Worm (Caenorhabditis elegans) whole organism, L4/young adult: Measurements from ENCODE around the gene T06D4.1.

ENCODE experiments used
- W03F9.2 ChIP-seq: fragments of 150-350 bp; optimal IDR thresholded peaks from 2 replicates; lab custom pipeline; 2014; ENCODE audit warnings: missing biosample characterization, missing genetic modification characterization
- dao-5 ChIP-seq: sonication (generic microtip); optimal IDR thresholded peaks from 2 replicates; lab custom pipeline; 2016; ENCODE audit warnings: missing genotype, missing genetic modification characterization, moderate library complexity, missing compliant biosample characterization
- him-1 ChIP-seq: sonication (generic microtip); optimal IDR thresholded peaks from 2 replicates; lab custom pipeline; 2016; ENCODE audit warnings: missing genotype, missing genetic modification reagents, missing genetic modification characterization, missing compliant biosample characterization

T06D4.1 gene

DNA sequence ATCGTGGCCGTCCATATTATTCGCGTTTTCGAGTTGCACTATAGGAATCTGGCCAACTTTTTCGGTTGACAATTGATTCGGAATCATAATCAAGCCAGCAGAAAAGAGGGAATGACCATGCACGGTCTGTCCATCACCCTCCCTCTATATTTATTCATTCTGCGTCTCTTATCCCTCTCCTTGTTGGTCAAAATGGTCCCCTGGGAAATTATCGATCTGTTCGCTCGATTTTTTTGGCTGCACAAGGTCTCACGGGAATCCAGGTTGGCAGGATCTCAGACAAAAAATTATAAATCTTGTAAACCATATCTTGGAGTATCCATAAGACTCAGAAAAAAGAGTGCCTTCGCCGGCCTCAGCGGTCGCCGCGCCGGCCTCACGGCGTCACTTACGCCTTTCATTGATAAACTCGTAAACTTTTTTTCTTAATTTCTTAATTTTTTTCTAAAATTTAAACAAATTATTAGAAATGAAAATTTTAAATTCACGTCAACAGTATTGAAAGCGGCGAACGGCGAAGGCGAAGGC, 32.8 kb downstream of the T06D4.1 start, which contains the start of the genes F18A12.7 and F18A12.2:
Gene F18A12.7 (minus strand): TSS at position 101 of the 528 bp plus-strand sequence.
Gene F18A12.2 (plus strand): TSS at position 478 of the 528 bp plus-strand sequence.
- TF ChIP-seq W03F9.2 (tag; lab: Kevin White, UChicago): no peak
- no peak for TF ChIP-seq him-1 (tag; lab: Kevin White, UChicago)
- no peak for TF ChIP-seq dao-5 (tag; lab: Kevin White, UChicago)

DNA sequence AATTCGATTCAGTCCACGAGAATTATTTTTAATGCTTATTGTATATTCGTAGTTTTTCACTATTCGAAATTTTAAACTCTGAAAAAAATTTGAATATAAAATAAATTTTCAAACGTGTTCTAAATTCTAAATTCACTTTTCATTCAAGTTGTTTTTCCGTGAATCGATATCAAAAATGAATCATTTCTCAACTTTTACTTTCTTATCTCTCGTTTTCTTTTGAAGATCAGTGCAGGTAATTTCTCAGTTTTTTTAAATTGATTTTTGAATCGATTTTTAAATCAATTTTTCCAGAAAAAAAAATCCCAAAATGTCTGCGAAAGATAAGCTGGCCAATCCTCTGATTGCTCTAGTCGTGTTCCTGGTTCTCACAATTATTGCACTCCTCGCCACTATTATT, 34.9 kb downstream of the T06D4.1 start, which contains the start of gene nep-6:
Gene nep-6 (plus strand): TSS at position 301 of the 400 bp plus-strand sequence.
- no peak for TF ChIP-seq him-1 (tag; lab: Kevin White, UChicago)
- TF ChIP-seq dao-5 (tag; lab: Kevin White, UChicago): no peak
- TF ChIP-seq W03F9.2 (tag; lab: Kevin White, UChicago): no peak

DNA sequence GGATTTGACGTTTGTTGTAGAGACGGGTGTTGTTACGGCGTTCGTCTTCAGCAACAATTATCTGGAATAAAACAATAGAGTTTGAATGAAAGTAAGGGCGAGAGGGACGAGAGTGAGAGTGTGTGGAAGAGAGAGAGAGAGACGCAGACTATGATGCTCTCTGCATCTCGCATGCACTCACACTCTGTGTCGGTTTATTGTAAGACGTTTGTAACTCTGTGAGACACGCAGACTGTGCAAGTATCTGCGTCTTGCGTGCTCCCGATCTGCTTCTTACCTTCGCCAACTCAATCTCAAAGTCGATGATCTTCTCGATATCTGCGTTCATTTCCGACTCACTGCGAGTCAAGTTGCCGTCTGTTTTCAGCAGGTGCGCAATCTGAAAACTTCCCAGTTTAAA, 41.3 kb downstream of the T06D4.1 start:
- TF ChIP-seq dao-5 (tag; lab: Kevin White, UChicago) (no peak), him-1 (tag; lab: Kevin White, UChicago) (no peak), W03F9.2 (tag; lab: Kevin White, UChicago) (no peak)

DNA sequence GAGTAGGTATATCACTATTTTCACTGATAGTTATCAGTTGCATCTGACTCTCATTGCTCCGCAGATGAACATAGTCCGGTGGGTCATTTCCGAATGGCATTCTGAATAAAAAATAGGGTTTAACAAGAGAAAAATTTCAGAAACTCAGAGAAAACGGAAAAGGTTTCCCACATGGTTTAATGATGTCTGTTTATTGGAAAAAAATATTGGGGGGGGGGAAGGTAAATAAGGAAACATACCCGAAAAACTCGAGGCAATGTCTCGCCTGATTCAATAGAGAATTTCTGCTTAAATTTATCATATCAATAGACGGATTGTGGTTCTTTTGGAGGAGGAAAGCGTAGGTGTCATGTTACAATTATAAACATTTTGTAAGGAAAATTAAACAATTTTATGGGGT, 43.8 kb downstream of the T06D4.1 start, which contains the start of gene nep-11:
Gene nep-11 (minus strand): TSS at position 101 of the 400 bp plus-strand sequence.
- TF ChIP-seq W03F9.2 (tag; lab: Kevin White, UChicago) (no peak), him-1 (tag; lab: Kevin White, UChicago) (no peak), dao-5 (tag; lab: Kevin White, UChicago) (no peak)

DNA sequence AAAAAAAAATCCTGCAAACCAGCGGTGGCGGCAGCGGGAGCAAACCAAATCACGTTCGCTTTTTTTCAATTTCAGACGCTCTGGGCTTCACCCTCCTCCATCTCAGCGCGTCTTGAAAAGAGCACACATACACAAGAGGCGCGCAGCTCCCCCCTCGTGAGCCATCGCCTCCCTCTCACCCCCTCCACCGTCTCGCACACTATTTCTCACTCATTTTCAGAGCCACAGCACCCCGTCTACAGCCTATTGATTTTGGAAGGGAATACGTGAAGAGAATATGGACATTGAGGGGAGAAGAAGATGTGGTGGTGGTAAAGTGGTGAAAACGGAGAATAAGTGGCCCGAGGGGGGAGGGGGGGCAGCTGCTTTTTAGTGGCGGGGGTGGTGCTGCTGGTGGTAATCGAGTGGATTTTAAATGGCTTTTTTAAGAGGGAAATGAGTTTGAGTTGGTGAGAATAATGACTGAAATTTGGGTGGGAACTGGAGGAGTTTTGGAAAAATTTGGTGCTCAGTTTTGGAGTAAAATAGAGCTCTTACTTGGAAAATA, 46.6 kb downstream of the T06D4.1 start:
- TF ChIP-seq W03F9.2 (tag; lab: Kevin White, UChicago) (no peak), dao-5 (tag; lab: Kevin White, UChicago) (no peak), him-1 (tag; lab: Kevin White, UChicago) (peak; percentile 84)

DNA sequence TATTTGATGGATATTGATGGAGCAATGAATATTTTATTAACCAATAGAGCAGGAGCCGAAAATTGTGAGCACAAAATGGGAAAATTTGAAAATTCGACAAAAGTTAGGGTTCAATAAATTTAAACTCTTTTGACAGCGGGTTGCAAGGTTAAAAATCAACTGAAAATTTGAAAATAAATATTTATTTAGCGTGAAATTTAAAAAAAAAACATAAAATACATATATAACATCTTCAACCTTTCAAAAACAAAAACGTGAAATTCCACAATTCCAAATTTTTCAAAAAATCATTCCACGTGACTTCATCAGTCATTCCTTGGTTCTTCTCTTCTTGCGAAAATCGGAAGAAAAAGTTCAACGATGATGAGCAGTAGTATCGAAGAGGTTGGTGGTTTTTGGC, 47.8 kb downstream of the T06D4.1 start, which contains the start of gene C16C8.18:
Gene C16C8.18 (plus strand): TSS at position 301 of the 400 bp plus-strand sequence.
- TF ChIP-seq dao-5 (tag; lab: Kevin White, UChicago): no peak
- TF ChIP-seq him-1 (tag; lab: Kevin White, UChicago): no peak
- no peak for TF ChIP-seq W03F9.2 (tag; lab: Kevin White, UChicago)
